Worm (Caenorhabditis elegans) whole organism, L1 larva: ENCODE results near the gene cdgs-1.

Source experiments
- aha-1 ChIP-seq: fragments of 150-350 bp; optimal IDR thresholded peaks from 2 replicates; lab custom pipeline; 2014; ENCODE audit warnings: missing biosample characterization, missing genetic modification characterization
- ama-1 ChIP-seq: fragments of 150-350 bp; optimal IDR thresholded peaks from 2 replicates; lab custom pipeline; 2014
- ceh-8 ChIP-seq: fragments of 200-800 bp; sonication (Bioruptor generic); optimal IDR thresholded peaks from 2 replicates; lab custom pipeline; 2018; ENCODE audit warnings: mild to moderate bottlenecking, missing genetic modification characterization, moderate library complexity, missing compliant biosample characterization
- dpl-1 ChIP-seq, 3 experiments: fragments of 150-350 bp in 2 of 3; sonication (generic microtip) in 1 of 3; optimal IDR thresholded peaks; 2 replicates each; lab custom pipeline; 2014 to 2017; ENCODE audit warnings: missing biosample characterization in 3 of 3, missing genetic modification characterization in 3 of 3, missing genetic modification reagents in 3 of 3
- fkh-10 ChIP-seq: sonication (generic microtip); optimal IDR thresholded peaks from 2 replicates; lab custom pipeline; 2017; ENCODE audit warnings: missing biosample characterization, missing genetic modification reagents, missing genetic modification characterization
- lin-39 ChIP-seq: fragments of 150-350 bp; optimal IDR thresholded peaks from 2 replicates; lab custom pipeline; 2014; ENCODE audit warnings: missing biosample characterization, missing genetic modification reagents, missing genetic modification characterization
- lir-3 ChIP-seq: sonication (generic microtip); optimal IDR thresholded peaks from 2 replicates; lab custom pipeline; 2016; ENCODE audit warnings: mild to moderate bottlenecking, missing genetic modification characterization, moderate library complexity, missing compliant biosample characterization; ENCODE audit not compliant: poor library complexity
- mep-1 ChIP-seq: fragments of 150-350 bp; optimal IDR thresholded peaks from 2 replicates; lab custom pipeline; 2014; ENCODE audit warnings: missing biosample characterization, missing genetic modification characterization
- nhr-12 ChIP-seq: sonication (generic microtip); optimal IDR thresholded peaks from 2 replicates; lab custom pipeline; 2017; ENCODE audit warnings: missing biosample characterization, missing genetic modification characterization
- nhr-237 ChIP-seq: fragments of 150-350 bp; optimal IDR thresholded peaks from 2 replicates; lab custom pipeline; 2014; ENCODE audit warnings: missing biosample characterization, missing genetic modification characterization
- snpc-4 ChIP-seq: fragments of 150-350 bp; optimal IDR thresholded peaks from 2 replicates; lab custom pipeline; 2014; ENCODE audit warnings: missing biosample characterization, missing genetic modification characterization
- tbx-2 ChIP-seq: sonication (generic microtip); optimal IDR thresholded peaks from 2 replicates; lab custom pipeline; 2016; ENCODE audit warnings: missing genetic modification characterization, missing compliant biosample characterization
- zag-1 ChIP-seq: fragments of 150-350 bp; optimal IDR thresholded peaks from 2 replicates; lab custom pipeline; 2014; ENCODE audit warnings: missing biosample characterization, missing genetic modification characterization

ce11 chrIV:7844333-7844973 lies 28.9 kb upstream of the cdgs-1 start:
- TF ChIP-seq ama-1 (lab: Kevin White, UChicago): no peak
- no peak for TF ChIP-seq aha-1 (tag; lab: Kevin White, UChicago)
- TF ChIP-seq nhr-237 (tag; lab: Kevin White, UChicago): no peak
- TF ChIP-seq mep-1 (tag; lab: Kevin White, UChicago): no peak
- TF ChIP-seq nhr-12 (tag; lab: Kevin White, UChicago): no peak
- TF ChIP-seq lin-39 (tag; lab: Kevin White, UChicago): no peak
- no peak for TF ChIP-seq tbx-2 (tag; lab: Kevin White, UChicago)
- no peak for TF ChIP-seq lir-3 (tag; lab: Kevin White, UChicago)
- no peak for TF ChIP-seq ceh-8
- no peak for TF ChIP-seq dpl-1 (GFP tag; optimal IDR thresholded peaks at IDR 0.05; lab: Kevin White, UChicago)
- TF ChIP-seq fkh-10 (GFP tag; lab: Kevin White, UChicago): no peak
- no peak for TF ChIP-seq snpc-4 (tag; lab: Kevin White, UChicago)
- no peak for TF ChIP-seq zag-1 (tag; lab: Kevin White, UChicago)
